Worm (Caenorhabditis elegans) whole organism, mixed stage, embryonic: ENCODE measurements around the gene tbx-39.

Experiments used
- blmp-1 ChIP-seq: fragments of 150-350 bp; optimal IDR thresholded peaks from 2 replicates; lab custom pipeline; 2014; ENCODE audit warnings: missing biosample characterization, missing genetic modification characterization
- ceh-43 ChIP-seq: fragments of 200-800 bp; sonication (Bioruptor generic); optimal IDR thresholded peaks from 2 replicates; lab custom pipeline; 2018; ENCODE audit warnings: mild to moderate bottlenecking, missing genetic modification characterization, moderate library complexity, missing compliant biosample characterization
- ceh-83 ChIP-seq: fragments of 200-800 bp; sonication (Bioruptor generic); optimal IDR thresholded peaks from 2 replicates; lab custom pipeline; 2018; ENCODE audit warnings: mild to moderate bottlenecking, missing genetic modification characterization, missing compliant biosample characterization
- elt-1 ChIP-seq: sonication (generic microtip); optimal IDR thresholded peaks from 2 replicates; lab custom pipeline; 2017; ENCODE audit warnings: missing genetic modification characterization, mild to moderate bottlenecking, missing compliant biosample characterization, antibody characterized with exemption, moderate library complexity, borderline replicate concordance; ENCODE audit not compliant: insufficient read depth
- lin-13 ChIP-seq: fragments of 150-350 bp; optimal IDR thresholded peaks from 2 replicates; lab custom pipeline; 2014; ENCODE audit warnings: missing biosample characterization, missing genetic modification characterization
- lin-32 ChIP-seq: fragments of 200-800 bp; sonication (Bioruptor generic); optimal IDR thresholded peaks from 2 replicates; lab custom pipeline; 2018; ENCODE audit warnings: mild to moderate bottlenecking, missing genetic modification characterization, missing compliant biosample characterization
- nhr-12 ChIP-seq: fragments of 150-350 bp; optimal IDR thresholded peaks from 2 replicates; lab custom pipeline; 2014; ENCODE audit warnings: missing biosample characterization, missing genetic modification characterization
- nhr-237 ChIP-seq: fragments of 150-350 bp; optimal IDR thresholded peaks from 2 replicates; lab custom pipeline; 2014; ENCODE audit warnings: missing biosample characterization, missing genetic modification characterization
- nhr-28 ChIP-seq: fragments of 150-350 bp; optimal IDR thresholded peaks from 2 replicates; lab custom pipeline; 2014; ENCODE audit warnings: missing biosample characterization, missing genetic modification characterization
- snpc-4 ChIP-seq: fragments of 150-350 bp; optimal IDR thresholded peaks from 2 replicates; lab custom pipeline; 2014; ENCODE audit warnings: missing biosample characterization, missing genetic modification characterization
- unc-39 ChIP-seq: fragments of 150-350 bp; optimal IDR thresholded peaks from 2 replicates; lab custom pipeline; 2014; ENCODE audit warnings: missing biosample characterization, missing genetic modification characterization
- unc-62 ChIP-seq: fragments of 150-350 bp; optimal IDR thresholded peaks from 2 replicates; lab custom pipeline; 2014; ENCODE audit warnings: missing biosample characterization, missing genetic modification reagents, missing genetic modification characterization

ce11 chrIV:15294040-15294439, 29.7 kb upstream of the tbx-39 start, which contains the start of gene Y73F8A.10:
- TF ChIP-seq blmp-1 (tag; lab: Kevin White, UChicago), result no peak
- no peak for TF ChIP-seq nhr-237 (tag; lab: Kevin White, UChicago)
- no peak for TF ChIP-seq nhr-12 (tag; lab: Kevin White, UChicago)
- TF ChIP-seq unc-62 (GFP tag; lab: Kevin White, UChicago), result no peak
- no peak for TF ChIP-seq nhr-28 (tag; lab: Kevin White, UChicago)
- no peak for TF ChIP-seq ceh-83 (GFP tag; lab: Kevin White, UChicago)
- no peak for TF ChIP-seq ceh-43 (GFP tag; lab: Kevin White, UChicago)
- no peak for TF ChIP-seq lin-13 (tag; lab: Kevin White, UChicago)
- TF ChIP-seq elt-1 (tag; lab: Kevin White, UChicago), result no peak
- TF ChIP-seq unc-39, result no peak
- no peak for TF ChIP-seq snpc-4
- no peak for TF ChIP-seq lin-32
